Fruit fly (Drosophila melanogaster) whole organism, embryonic: ENCODE results near the gene sws.

Experiments used
- Bteb2 ChIP-seq: fragments of 200-800 bp; sonication (Bioruptor generic); optimal IDR thresholded peaks from 2 replicates; lab custom pipeline; 2016; ENCODE audit warnings: missing biosample characterization, missing genetic modification characterization
- CG10274 ChIP-seq: fragments of 200-800 bp; sonication (Bioruptor generic); optimal IDR thresholded peaks from 3 replicates; lab custom pipeline; 2017; ENCODE audit warnings: missing biosample characterization, mild to moderate bottlenecking, missing genetic modification characterization
- CG13894 ChIP-seq: fragments of 200-800 bp; sonication (Bioruptor generic); optimal IDR thresholded peaks from 3 replicates; lab custom pipeline; 2018; ENCODE audit warnings: missing biosample characterization, mild to moderate bottlenecking, missing genetic modification characterization, moderate library complexity
- CG30020 ChIP-seq: fragments of 200-800 bp; optimal IDR thresholded peaks from 2 replicates; lab custom pipeline; 2019; ENCODE audit warnings: missing biosample characterization, mild to moderate bottlenecking, missing genetic modification characterization, moderate library complexity
- CG33213 ChIP-seq: fragments of 200-800 bp; sonication (Bioruptor generic); optimal IDR thresholded peaks from 3 replicates; lab custom pipeline; 2016; ENCODE audit warnings: missing biosample characterization, missing genetic modification characterization
- CG42726 ChIP-seq: fragments of 200-800 bp; sonication (Bioruptor generic); IDR thresholded peaks from 2 replicates; pipeline ENCODE4 v1.3.6; 2022; ENCODE audit warnings: missing biosample characterization, missing genetic modification characterization; ENCODE audit not compliant: partially characterized antibody
- CG4282 ChIP-seq: fragments of 200-800 bp; sonication (Bioruptor generic); optimal IDR thresholded peaks from 2 replicates; lab custom pipeline; 2016; ENCODE audit warnings: missing biosample characterization, missing genetic modification characterization
- CG4360 ChIP-seq: fragments of 200-800 bp; sonication (Bioruptor generic); IDR thresholded peaks from 2 replicates; pipeline ENCODE4 v1.3.6; 2022; ENCODE audit warnings: missing biosample characterization, missing genetic modification characterization
- CG5180 ChIP-seq: fragments of 200-800 bp; sonication (Bioruptor generic); optimal IDR thresholded peaks from 3 replicates; lab custom pipeline; 2017; ENCODE audit warnings: missing biosample characterization, missing genetic modification characterization, mild to moderate bottlenecking, moderate library complexity, missing genetic modification reagents
- CG6654 ChIP-seq: fragments of 200-800 bp; sonication (Bioruptor generic); optimal IDR thresholded peaks from 2 replicates; lab custom pipeline; 2017; ENCODE audit warnings: missing biosample characterization, mild to moderate bottlenecking, missing genetic modification characterization
- CG6854 ChIP-seq: fragments of 200-800 bp; sonication (Bioruptor generic); optimal IDR thresholded peaks from 3 replicates; lab custom pipeline; 2017; ENCODE audit warnings: missing biosample characterization, mild to moderate bottlenecking, missing genetic modification characterization
- CG8290 ChIP-seq, 3 experiments: fragments of 200-800 bp; sonication (Bioruptor generic); optimal IDR thresholded peaks; 2 replicates each; lab custom pipeline; 2016 to 2019; ENCODE audit warnings: missing biosample characterization in 3 of 3, missing genetic modification characterization in 3 of 3, mild to moderate bottlenecking in 2 of 3, moderate library complexity in 1 of 3
- CG9609 ChIP-seq: fragments of 200-800 bp; sonication (Bioruptor generic); optimal IDR thresholded peaks from 3 replicates; lab custom pipeline; 2016; ENCODE audit warnings: missing biosample characterization, missing genetic modification characterization
- CG9797 ChIP-seq: fragments of 200-800 bp; sonication (Bioruptor generic); optimal IDR thresholded peaks from 3 replicates; lab custom pipeline; 2018; ENCODE audit warnings: missing biosample characterization, mild to moderate bottlenecking, missing genetic modification characterization
- Fer1 ChIP-seq: fragments of 200-800 bp; sonication (Bioruptor generic); optimal IDR thresholded peaks from 2 replicates; lab custom pipeline; 2017; ENCODE audit warnings: missing biosample characterization, mild to moderate bottlenecking, missing genetic modification characterization
- HLH4C ChIP-seq: fragments of 200-800 bp; sonication (Bioruptor generic); IDR thresholded peaks from 3 replicates; pipeline ENCODE4 v1.3.6; 2022; ENCODE audit warnings: missing biosample characterization, missing genetic modification characterization; ENCODE audit not compliant: partially characterized antibody
- HmgD ChIP-seq: fragments of 200-800 bp; sonication (Bioruptor generic); optimal IDR thresholded peaks from 3 replicates; lab custom pipeline; 2016; ENCODE audit warnings: missing biosample characterization, missing genetic modification characterization
- Hr51 ChIP-seq, 2 experiments: fragments of 200-800 bp; sonication (Bioruptor generic); optimal IDR thresholded peaks; 2 replicates in 1 of 2; 3 replicates in 1 of 2; lab custom pipeline; 2016 to 2018; ENCODE audit warnings: missing biosample characterization in 2 of 2, missing genetic modification characterization in 2 of 2, mild to moderate bottlenecking in 1 of 2, moderate library complexity in 1 of 2
- Hsf ChIP-seq: fragments of 200-800 bp; sonication (Bioruptor generic); optimal IDR thresholded peaks from 3 replicates; lab custom pipeline; 2016; ENCODE audit warnings: missing biosample characterization, missing genetic modification characterization
- Kr ChIP-seq: fragments of 200-800 bp; sonication (Bioruptor generic); optimal IDR thresholded peaks from 2 replicates; lab custom pipeline; 2017; ENCODE audit warnings: missing biosample characterization, mild to moderate bottlenecking, missing genetic modification characterization
- Lpt ChIP-seq: fragments of >200 bp; optimal IDR thresholded peaks from 2 replicates; lab custom pipeline; 2018; ENCODE audit warnings: missing biosample characterization, missing genetic modification characterization
- Mad ChIP-seq: fragments of 200-800 bp; sonication (Bioruptor generic); optimal IDR thresholded peaks from 2 replicates; lab custom pipeline; 2016; ENCODE audit warnings: missing biosample characterization, missing genetic modification characterization
- Opbp ChIP-seq: fragments of 200-800 bp; sonication (Bioruptor generic); IDR thresholded peaks from 3 replicates; pipeline ENCODE4 v1.3.6; 2022; ENCODE audit warnings: missing biosample characterization, missing genetic modification characterization; ENCODE audit not compliant: partially characterized antibody
- Pdp1 ChIP-seq, 2 experiments: fragments of 200-800 bp; sonication (Bioruptor generic); optimal IDR thresholded peaks; 3 replicates each; lab custom pipeline; 2016; ENCODE audit warnings: missing biosample characterization in 2 of 2, missing genetic modification characterization in 2 of 2, mild to moderate bottlenecking in 1 of 2, moderate library complexity in 1 of 2
- Sry-δ ChIP-seq: fragments of 200-800 bp; sonication (Bioruptor generic); optimal IDR thresholded peaks from 2 replicates; lab custom pipeline; 2016; ENCODE audit warnings: missing biosample characterization, missing genetic modification characterization
- Trl ChIP-seq, 3 experiments: fragments of >200 bp in 2 of 3; fragments of 200-800 bp in 1 of 3; sonication (Bioruptor generic) in 1 of 3; optimal IDR thresholded peaks; 2 replicates in 1 of 3; 3 replicates in 2 of 3; lab custom pipeline; 2016 to 2017; ENCODE audit warnings: missing biosample characterization in 1 of 3, missing genetic modification characterization in 1 of 3
- Vsx1 ChIP-seq: fragments of 200-800 bp; sonication (Bioruptor generic); optimal IDR thresholded peaks from 2 replicates; lab custom pipeline; 2017; ENCODE audit warnings: missing biosample characterization, mild to moderate bottlenecking, missing genetic modification characterization, missing genetic modification reagents
- ab ChIP-seq: fragments of 200-800 bp; sonication (Bioruptor generic); optimal IDR thresholded peaks from 2 replicates; lab custom pipeline; 2016; ENCODE audit warnings: missing biosample characterization, missing genetic modification characterization
- ap ChIP-seq: fragments of 200-800 bp; sonication (Bioruptor generic); IDR thresholded peaks from 2 replicates; pipeline ENCODE4 v1.3.6; 2022; ENCODE audit warnings: missing biosample characterization, missing genetic modification characterization
- dmrt11E ChIP-seq: fragments of 200-800 bp; sonication (Bioruptor generic); optimal IDR thresholded peaks from 3 replicates; lab custom pipeline; 2018; ENCODE audit warnings: missing biosample characterization, mild to moderate bottlenecking, missing genetic modification characterization, moderate library complexity
- eyg ChIP-seq: fragments of 200-800 bp; sonication (Bioruptor generic); optimal IDR thresholded peaks from 3 replicates; lab custom pipeline; 2016; ENCODE audit warnings: missing biosample characterization, missing genetic modification characterization
- fd64A ChIP-seq: fragments of 200-800 bp; sonication (Bioruptor generic); optimal IDR thresholded peaks from 3 replicates; lab custom pipeline; 2018; ENCODE audit warnings: missing biosample characterization, mild to moderate bottlenecking, missing genetic modification characterization
- fd96Cb ChIP-seq: fragments of 200-800 bp; sonication (Bioruptor generic); optimal IDR thresholded peaks from 2 replicates; lab custom pipeline; 2018; ENCODE audit warnings: missing biosample characterization, mild to moderate bottlenecking, missing genetic modification characterization, moderate library complexity
- fu2 ChIP-seq: fragments of 200-800 bp; sonication (Bioruptor generic); optimal IDR thresholded peaks from 2 replicates; lab custom pipeline; 2016; ENCODE audit warnings: missing biosample characterization, missing genetic modification characterization
- gce ChIP-seq: fragments of 200-800 bp; sonication (Bioruptor generic); IDR thresholded peaks from 3 replicates; pipeline ENCODE4 v1.3.6; 2022; ENCODE audit warnings: missing biosample characterization, missing genetic modification characterization
- gsb-n ChIP-seq: fragments of 200-800 bp; sonication (Bioruptor generic); optimal IDR thresholded peaks from 3 replicates; lab custom pipeline; 2018; ENCODE audit warnings: missing biosample characterization, mild to moderate bottlenecking, missing genetic modification characterization
- ham ChIP-seq: fragments of 200-800 bp; sonication (Bioruptor generic); IDR thresholded peaks from 2 replicates; pipeline ENCODE4 v1.3.6; 2022; ENCODE audit warnings: missing biosample characterization, missing genetic modification characterization
- ind ChIP-seq: fragments of 200-800 bp; sonication (Bioruptor generic); optimal IDR thresholded peaks from 3 replicates; lab custom pipeline; 2016; ENCODE audit warnings: missing biosample characterization, missing genetic modification characterization
- lilli ChIP-seq: fragments of 200-800 bp; sonication (Bioruptor generic); optimal IDR thresholded peaks from 3 replicates; lab custom pipeline; 2016; ENCODE audit warnings: missing biosample characterization, missing genetic modification characterization
- phol ChIP-seq: fragments of 200-800 bp; sonication (Bioruptor generic); optimal IDR thresholded peaks from 3 replicates; lab custom pipeline; 2018; ENCODE audit warnings: missing biosample characterization, mild to moderate bottlenecking, missing genetic modification characterization, moderate library complexity
- run ChIP-seq: fragments of 200-800 bp; sonication (Bioruptor generic); optimal IDR thresholded peaks from 3 replicates; lab custom pipeline; 2018; ENCODE audit warnings: missing biosample characterization, mild to moderate bottlenecking, missing genetic modification characterization
- sd ChIP-seq: fragments of 200-800 bp; sonication (Bioruptor generic); optimal IDR thresholded peaks from 3 replicates; lab custom pipeline; 2018; ENCODE audit warnings: missing biosample characterization, mild to moderate bottlenecking, missing genetic modification characterization, moderate library complexity
- sima ChIP-seq: fragments of 200-800 bp; sonication (Bioruptor generic); optimal IDR thresholded peaks from 2 replicates; lab custom pipeline; 2016; ENCODE audit warnings: missing biosample characterization, missing genetic modification characterization
- slp2 ChIP-seq: fragments of 200-800 bp; sonication (Bioruptor generic); optimal IDR thresholded peaks from 2 replicates; lab custom pipeline; 2016; ENCODE audit warnings: missing biosample characterization, missing genetic modification characterization
- tio ChIP-seq: fragments of 200-800 bp; sonication (Bioruptor generic); optimal IDR thresholded peaks from 2 replicates; lab custom pipeline; 2017; ENCODE audit warnings: missing biosample characterization, missing genetic modification characterization, inconsistent platforms
- twi ChIP-seq: fragments of 200-800 bp; optimal IDR thresholded peaks from 2 replicates; lab custom pipeline; 2019; ENCODE audit warnings: missing biosample characterization, mild to moderate bottlenecking, missing genetic modification characterization, moderate library complexity
- usp ChIP-seq: fragments of >200 bp; optimal IDR thresholded peaks from 2 replicates; lab custom pipeline; 2017; ENCODE audit warnings: missing biosample characterization, missing genetic modification characterization
- wek ChIP-seq: fragments of 200-800 bp; sonication (Bioruptor generic); optimal IDR thresholded peaks from 3 replicates; lab custom pipeline; 2018; ENCODE audit warnings: missing biosample characterization, mild to moderate bottlenecking, missing genetic modification characterization, moderate library complexity
- yki ChIP-seq: fragments of >200 bp; optimal IDR thresholded peaks from 3 replicates; lab custom pipeline; 2018

sws gene

dm6 chrX:7933210-7933915 lies 34.7 kb downstream of the sws start, which contains the start of the genes Dhdds and RpS14a (continued):
- no peak for TF ChIP-seq Trl (optimal IDR thresholded peaks at IDR 0.05; lab: Kevin White, UChicago)
- peak; percentile 5 for TF ChIP-seq Trl (GFP tag; optimal IDR thresholded peaks at IDR 0.05; lab: Kevin White, UChicago)
- peak; percentile 67 for TF ChIP-seq Fer1
- no peak for TF ChIP-seq sima (GFP tag; lab: Kevin White, UChicago)
- peak; percentile 5 for TF ChIP-seq CG4282 (GFP tag; lab: Kevin White, UChicago)
- peak; percentile 53 for TF ChIP-seq slp2
- TF ChIP-seq usp (GFP tag; lab: Kevin White, UChicago) = no peak
- no peak for TF ChIP-seq ab
- TF ChIP-seq CG30020 (tag; lab: Kevin White, UChicago) = peak; percentile 50
- TF ChIP-seq Sry-δ (GFP tag; lab: Kevin White, UChicago) = peak; percentile 77
- TF ChIP-seq fu2 (GFP tag; lab: Kevin White, UChicago) = no peak
- peak; percentile 16 for TF ChIP-seq twi (tag; lab: Kevin White, UChicago)
- TF ChIP-seq CG6654 (GFP tag; lab: Kevin White, UChicago) = peak; percentile 8
- TF ChIP-seq gce = no peak
- TF ChIP-seq Mad = peak; percentile 5
- TF ChIP-seq ham (GFP tag; lab: Robert Waterston, UW) = no peak
- TF ChIP-seq gsb-n (tag; lab: Kevin White, UChicago) = peak; percentile 57
- TF ChIP-seq CG42726 = 0 out of 2 replicates have a peak, but pooled peaks have one; percentile 31
- TF ChIP-seq Pdp1 (GFP tag; optimal IDR thresholded peaks at IDR 0.05; lab: Kevin White, UChicago) = peak; percentile 28 to 48
- no peak for TF ChIP-seq fd96Cb (tag; lab: Kevin White, UChicago)
- no peak for TF ChIP-seq CG4360
- TF ChIP-seq sd = peak; percentile 9
- TF ChIP-seq Opbp (GFP tag; lab: Robert Waterston, UW) = peak; percentile 68
- no peak for TF ChIP-seq Kr (GFP tag; lab: Kevin White, UChicago)
- TF ChIP-seq Hsf = peak; percentile 54
- peak; percentile 33 for TF ChIP-seq CG10274
- no peak for TF ChIP-seq ap
- TF ChIP-seq HmgD (GFP tag; lab: Kevin White, UChicago) = peak; percentile 1
- no peak for TF ChIP-seq run (tag; lab: Kevin White, UChicago)
- peak; percentile 12 for TF ChIP-seq fd64A (GFP tag; lab: Kevin White, UChicago)
- TF ChIP-seq Vsx1 (GFP tag; lab: Kevin White, UChicago) = peak; percentile 54
- TF ChIP-seq CG6854 (GFP tag; lab: Kevin White, UChicago) = peak; percentile 29
- TF ChIP-seq yki (lab: Kevin White, UChicago) = peak; percentile 22
- peak; percentile 50 for TF ChIP-seq eyg (GFP tag; lab: Kevin White, UChicago)
- TF ChIP-seq CG5180 (GFP tag; lab: Kevin White, UChicago) = no peak
- peak; percentile 49; the same call in 2 of the 3 replicates for TF ChIP-seq HLH4C (GFP tag; lab: Robert Waterston, UW)
- TF ChIP-seq CG9609 (GFP tag; lab: Kevin White, UChicago) = peak; percentile 41
- peak; percentile 24 for TF ChIP-seq ind
- no peak for TF ChIP-seq Lpt (GFP tag; lab: Kevin White, UChicago)
- peak; percentile 32 for TF ChIP-seq CG33213 (GFP tag; lab: Kevin White, UChicago)
- TF ChIP-seq wek (GFP tag; lab: Kevin White, UChicago) = peak; percentile 17
- TF ChIP-seq CG8290 (GFP tag; optimal IDR thresholded peaks at IDR 0.05; lab: Kevin White, UChicago) = peak; percentile 56
- TF ChIP-seq CG8290 (tag; optimal IDR thresholded peaks at IDR 0.05; lab: Kevin White, UChicago) = peak; percentile 17 to 35
- TF ChIP-seq Bteb2 (GFP tag; lab: Kevin White, UChicago) = peak; percentile 30
- peak; percentile 43 to 54 for TF ChIP-seq Hr51 (GFP tag; optimal IDR thresholded peaks at IDR 0.05; lab: Kevin White, UChicago)
- no peak for TF ChIP-seq CG13894 (tag; lab: Kevin White, UChicago)
- TF ChIP-seq dmrt11E (tag; lab: Kevin White, UChicago) = peak; percentile 54
- TF ChIP-seq lilli (GFP tag; lab: Kevin White, UChicago) = no peak
- peak; percentile 92 for TF ChIP-seq CG9797 (GFP tag; lab: Kevin White, UChicago)
- TF ChIP-seq tio = no peak
- peak; percentile 80 for TF ChIP-seq phol
